Worm (Caenorhabditis elegans): ENCODE results near the gene F44E5.4.

F44E5.4 gene

ce11 chrII:11749490-11750172, 9.5 kb downstream of the F44E5.4 start (continued):
- TF ChIP-seq madf-5 (GFP tag; IDR thresholded peaks at IDR 0.05) (no peak), lim-7 (GFP tag; IDR thresholded peaks at IDR 0.05) (no peak), zip-2 (tag; optimal IDR thresholded peaks at IDR 0.05) (peak; percentile 55), T26A8.4 (GFP tag; IDR thresholded peaks at IDR 0.05) (peak; percentile 71), snpc-4 (tag; optimal IDR thresholded peaks at IDR 0.05) (no peak), set-16 (GFP tag; IDR thresholded peaks at IDR 0.05) (peak; percentile 100), arid-1 (GFP tag; conservative IDR thresholded peaks at IDR 0.05) (peak; percentile 41; the same call in 1 of the 2 replicates), lin-38 (GFP tag; IDR thresholded peaks at IDR 0.05) (peak; percentile 61), nhr-25 (tag; optimal IDR thresholded peaks at IDR 0.05; ENCODE audit: borderline replicate concordance, insufficient read depth) (peak; percentile 10), lin-13 (GFP tag; optimal IDR thresholded peaks at IDR 0.05) (peak; percentile 51), ctbp-1 (GFP tag; IDR thresholded peaks at IDR 0.05) (peak; percentile 75), sdz-12 (GFP tag; optimal IDR thresholded peaks at IDR 0.05) (no peak), lin-29 (GFP tag; IDR thresholded peaks at IDR 0.05) (no peak), unc-130 (GFP tag; optimal IDR thresholded peaks at IDR 0.05) (no peak), egl-43 (GFP tag; IDR thresholded peaks at IDR 0.05) (peak; percentile 86), mep-1 (tag; optimal IDR thresholded peaks at IDR 0.05) (peak; percentile 90), ces-1 (GFP tag; optimal IDR thresholded peaks at IDR 0.05) (no peak), nhr-41 (GFP tag; IDR thresholded peaks at IDR 0.05) (peak; percentile 55; the same call in 1 of the 2 replicates), F44E2.7 (GFP tag; IDR thresholded peaks at IDR 0.05) (no peak), daf-12 (tag; optimal IDR thresholded peaks at IDR 0.05) (no peak), lir-3 (tag; optimal IDR thresholded peaks at IDR 0.05) (peak; percentile 58), tra-1 (GFP tag; IDR thresholded peaks at IDR 0.05) (no peak), nhr-237 (tag; optimal IDR thresholded peaks at IDR 0.05) (no peak), lin-15B (tag; optimal IDR thresholded peaks at IDR 0.05) (peak; percentile 6), pha-4 (GFP tag; IDR thresholded peaks at IDR 0.05) (peak; percentile 67), pha-4 (tag; optimal IDR thresholded peaks at IDR 0.05) (no peak), ceh-32 (tag; optimal IDR thresholded peaks at IDR 0.05; ENCODE audit: poor library complexity) (peak; percentile 51), unc-62 (GFP tag; optimal IDR thresholded peaks at IDR 0.05 in 1 of 2) (peak in 1 of 2 experiments; percentile 98), unc-62 (tag; optimal IDR thresholded peaks at IDR 0.05) (no peak), attf-4 (tag; optimal IDR thresholded peaks at IDR 0.05) (peak; percentile 8), dve-1 (tag; optimal IDR thresholded peaks at IDR 0.05; ENCODE audit: insufficient read depth) (peak; percentile 57), Y105C5A.15 (GFP tag; IDR thresholded peaks at IDR 0.05) (no peak), madf-9 (GFP tag; conservative IDR thresholded peaks at IDR 0.05) (peak; percentile 73; the same call in 1 of the 2 replicates), ZK546.5 (tag; optimal IDR thresholded peaks at IDR 0.05) (peak in 1 of 2 experiments; percentile 50), aha-1 (tag) (peak; percentile 96), zip-11 (GFP tag; IDR thresholded peaks at IDR 0.05) (no peak), nhr-102 (tag; optimal IDR thresholded peaks at IDR 0.05) (peak; percentile 67), zfp-2 (tag; optimal IDR thresholded peaks at IDR 0.05) (peak; percentile 56), snpc-1.2 (GFP tag; IDR thresholded peaks at IDR 0.05) (0 out of 2 replicates have a peak, but pooled peaks have one; percentile 49), aly-2 (tag; optimal IDR thresholded peaks at IDR 0.05) (no peak), F26F4.8 (GFP tag; conservative IDR thresholded peaks at IDR 0.05) (no peak), ZK337.2 (GFP tag; IDR thresholded peaks at IDR 0.05) (no peak), mxl-3 (GFP tag; optimal IDR thresholded peaks at IDR 0.05) (peak; percentile 79), dmd-6 (GFP tag; IDR thresholded peaks at IDR 0.05) (peak; percentile 62), F49E8.2 (tag; optimal IDR thresholded peaks at IDR 0.05; ENCODE audit: borderline replicate concordance) (no peak), egl-27 (tag; optimal IDR thresholded peaks at IDR 0.05) (no peak), nhr-6 (tag; optimal IDR thresholded peaks at IDR 0.05) (peak; percentile 68), nhr-76 (tag; optimal IDR thresholded peaks at IDR 0.05) (no peak), daf-8 (GFP tag; IDR thresholded peaks at IDR 0.05) (no peak), hmg-1.1 (GFP tag; IDR thresholded peaks at IDR 0.05) (peak; percentile 84), nhr-111 (GFP tag; optimal IDR thresholded peaks at IDR 0.05) (peak; percentile 40)
